Fruit fly (Drosophila melanogaster) whole organism, prepupa: ENCODE data around the gene Proc-R.

Experiments used
- CG10669 ChIP-seq: fragments of 200-800 bp; sonication (Bioruptor generic); optimal IDR thresholded peaks from 3 replicates; lab custom pipeline; 2018; ENCODE audit warnings: missing biosample characterization, mild to moderate bottlenecking, missing genetic modification characterization, moderate library complexity
- CG8632 ChIP-seq: fragments of 200-800 bp; sonication (Bioruptor generic); optimal IDR thresholded peaks from 3 replicates; lab custom pipeline; 2016; ENCODE audit warnings: missing biosample characterization, missing genetic modification characterization
- Hr39 ChIP-seq: fragments of 200-800 bp; sonication (Bioruptor generic); optimal IDR thresholded peaks from 2 replicates; lab custom pipeline; 2016; ENCODE audit warnings: missing biosample characterization, missing genetic modification characterization
- Smox ChIP-seq: fragments of 200-800 bp; sonication (Bioruptor generic); optimal IDR thresholded peaks from 3 replicates; lab custom pipeline; 2016; ENCODE audit warnings: missing biosample characterization, missing genetic modification characterization
- topi ChIP-seq: fragments of 200-800 bp; sonication (Bioruptor generic); optimal IDR thresholded peaks from 3 replicates; lab custom pipeline; 2016; ENCODE audit warnings: missing biosample characterization, missing genetic modification characterization

DNA sequence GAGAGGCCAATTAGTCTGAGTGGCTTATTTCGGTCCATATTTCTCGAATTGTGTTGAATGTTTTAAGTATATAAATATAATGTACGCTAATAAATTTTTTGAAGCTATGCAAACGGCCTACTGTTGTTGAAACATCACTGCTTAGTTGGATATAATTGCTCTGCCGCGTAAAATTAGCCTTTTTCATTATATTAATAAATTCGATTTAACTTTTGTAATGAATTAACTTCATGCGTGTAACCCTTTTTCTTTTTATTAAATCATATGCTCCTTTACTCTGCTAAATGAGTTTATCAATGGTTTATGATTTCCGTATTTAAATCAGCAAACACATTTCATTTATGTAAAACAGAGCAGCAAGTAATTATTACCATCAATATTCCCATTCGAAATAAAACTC, 62.3 kb downstream of the Proc-R start, which contains the start of gene CG15472:
- TF ChIP-seq topi (GFP tag; lab: Kevin White, UChicago) = no peak
- TF ChIP-seq CG10669 (GFP tag; lab: Kevin White, UChicago) = no peak
- no peak for TF ChIP-seq CG8632 (GFP tag; lab: Kevin White, UChicago)
- no peak for TF ChIP-seq Hr39 (GFP tag; lab: Kevin White, UChicago)
- TF ChIP-seq Smox (GFP tag; lab: Kevin White, UChicago) = no peak
